Fruit fly (Drosophila melanogaster) Kc167 (cell line): ENCODE results near the gene CG43732.

Source experiments
- h ChIP-seq: fragments of >200 bp; optimal IDR thresholded peaks from 3 replicates; lab custom pipeline; 2018; ENCODE audit warnings: missing external identifiers
- insv ChIP-seq: fragments of >200 bp; optimal IDR thresholded peaks from 3 replicates; lab custom pipeline; 2018; ENCODE audit warnings: missing external identifiers

DNA sequence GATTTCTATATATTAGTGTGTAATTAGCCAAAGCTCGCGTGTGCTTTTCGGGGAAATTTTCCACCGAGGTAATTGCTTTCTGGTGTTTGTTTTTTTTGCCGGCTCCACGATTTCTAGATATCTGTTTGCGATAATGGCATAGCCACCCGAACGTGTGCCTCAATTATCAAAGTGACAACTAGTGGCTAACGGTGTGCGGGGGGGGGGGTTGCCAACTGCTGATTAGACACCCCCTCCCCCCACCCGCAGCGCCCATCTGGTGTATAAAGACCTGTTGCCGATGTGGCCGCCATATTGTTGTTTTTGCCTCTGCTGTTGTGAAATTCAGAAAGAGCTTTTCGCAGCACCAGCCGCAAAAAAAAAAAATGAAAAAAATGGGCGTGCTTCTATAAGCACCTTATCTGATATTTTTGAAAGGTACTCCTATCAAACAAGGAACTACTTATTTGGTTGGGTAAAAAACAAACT is 31.1 kb upstream of the CG43732 start:
- TF ChIP-seq h: no peak
- TF ChIP-seq insv: no peak
